Fruit fly (Drosophila melanogaster) whole organism: ENCODE data around the gene Ing3.

Experiments
- CG8478 ChIP-seq: fragments of >200 bp; optimal IDR thresholded peaks from 2 replicates; lab custom pipeline; 2018; ENCODE audit warnings: inconsistent platforms
- Dll ChIP-seq: fragments of >200 bp; optimal IDR thresholded peaks from 2 replicates; lab custom pipeline; 2017
- EcR ChIP-seq, 2 experiments: fragments of >200 bp; optimal IDR thresholded peaks; 2 replicates each; lab custom pipeline; 2017; ENCODE audit warnings: missing biosample characterization in 2 of 2, missing genetic modification characterization in 2 of 2, missing genetic modification reagents in 2 of 2
- pan ChIP-seq: fragments of >200 bp; optimal IDR thresholded peaks from 2 replicates; lab custom pipeline; 2017
- psq ChIP-seq: fragments of >200 bp; optimal IDR thresholded peaks from 2 replicates; lab custom pipeline; 2017
- usp ChIP-seq: fragments of >200 bp; optimal IDR thresholded peaks from 2 replicates; lab custom pipeline; 2017; ENCODE audit warnings: missing biosample characterization, missing genetic modification characterization, mixed read lengths

Ing3 gene

DNA sequence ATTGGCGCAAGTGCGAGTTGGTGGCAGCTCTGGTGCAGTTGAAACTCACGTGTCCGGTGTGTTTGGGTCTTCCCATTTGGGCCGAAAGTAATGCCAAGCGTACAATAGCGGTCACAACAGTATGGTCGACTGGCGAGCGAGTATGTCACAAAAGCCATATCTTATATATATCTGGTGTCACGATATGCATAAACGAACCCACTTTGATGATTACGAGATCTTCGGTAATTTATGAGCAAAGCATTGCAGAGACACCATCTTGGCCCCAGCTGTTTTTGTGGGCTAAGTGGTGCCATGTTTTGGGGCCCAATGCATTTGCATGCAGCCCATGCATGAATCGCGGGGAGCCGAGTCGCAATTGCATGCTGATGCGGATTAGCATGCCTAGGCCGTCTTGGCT lies 26.0 kb upstream of the Ing3 start:
- TF ChIP-seq EcR (GFP tag; optimal IDR thresholded peaks at IDR 0.05; lab: Kevin White, UChicago): no peak
- no peak for TF ChIP-seq Dll (lab: Kevin White, UChicago)
- TF ChIP-seq pan: no peak
- no peak for TF ChIP-seq psq
- no peak for TF ChIP-seq usp (GFP tag; lab: Kevin White, UChicago)
- no peak for TF ChIP-seq CG8478 (lab: Kevin White, UChicago)

- TF ChIP-seq Dll (lab: Kevin White, UChicago): no peak
- TF ChIP-seq EcR (GFP tag; optimal IDR thresholded peaks at IDR 0.05; lab: Kevin White, UChicago): peak in 1 of 2 experiments; percentile 77
Measured at dm6 chrX:18676756-18677155, 23.9 kb upstream of the Ing3 start.

DNA sequence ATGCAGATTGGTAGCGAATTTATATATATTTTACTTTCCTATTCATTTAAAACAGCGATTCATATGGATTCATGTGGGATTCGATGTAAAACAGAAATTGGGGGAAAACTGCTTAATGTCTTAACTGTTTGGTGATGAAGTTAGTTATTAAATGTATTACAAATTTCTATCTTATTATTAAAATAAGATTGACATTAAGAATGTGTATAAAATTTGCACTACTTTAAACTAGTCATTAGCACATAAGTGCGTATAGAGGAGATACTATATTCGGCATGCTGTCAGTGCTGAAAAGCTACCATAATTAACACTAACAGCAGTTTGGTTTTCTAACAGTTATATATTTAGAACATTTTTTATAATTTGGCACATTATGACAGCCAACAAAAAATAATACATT lies 22.8 kb upstream of the Ing3 start:
- no peak for TF ChIP-seq pan
- no peak for TF ChIP-seq usp (GFP tag; lab: Kevin White, UChicago)

dm6 chrX:18675272-18675671 lies 22.4 kb upstream of the Ing3 start:
- no peak for TF ChIP-seq pan
- peak; percentile 84 to 94 for TF ChIP-seq EcR (GFP tag; optimal IDR thresholded peaks at IDR 0.05; lab: Kevin White, UChicago)

dm6 chrX:18672900-18673529 lies 20.1 kb upstream of the Ing3 start:
- TF ChIP-seq Dll (lab: Kevin White, UChicago) (no peak), pan (no peak), CG8478 (lab: Kevin White, UChicago) (no peak), EcR (GFP tag; optimal IDR thresholded peaks at IDR 0.05; lab: Kevin White, UChicago) (no peak), usp (GFP tag; lab: Kevin White, UChicago) (no peak), psq (no peak)

DNA sequence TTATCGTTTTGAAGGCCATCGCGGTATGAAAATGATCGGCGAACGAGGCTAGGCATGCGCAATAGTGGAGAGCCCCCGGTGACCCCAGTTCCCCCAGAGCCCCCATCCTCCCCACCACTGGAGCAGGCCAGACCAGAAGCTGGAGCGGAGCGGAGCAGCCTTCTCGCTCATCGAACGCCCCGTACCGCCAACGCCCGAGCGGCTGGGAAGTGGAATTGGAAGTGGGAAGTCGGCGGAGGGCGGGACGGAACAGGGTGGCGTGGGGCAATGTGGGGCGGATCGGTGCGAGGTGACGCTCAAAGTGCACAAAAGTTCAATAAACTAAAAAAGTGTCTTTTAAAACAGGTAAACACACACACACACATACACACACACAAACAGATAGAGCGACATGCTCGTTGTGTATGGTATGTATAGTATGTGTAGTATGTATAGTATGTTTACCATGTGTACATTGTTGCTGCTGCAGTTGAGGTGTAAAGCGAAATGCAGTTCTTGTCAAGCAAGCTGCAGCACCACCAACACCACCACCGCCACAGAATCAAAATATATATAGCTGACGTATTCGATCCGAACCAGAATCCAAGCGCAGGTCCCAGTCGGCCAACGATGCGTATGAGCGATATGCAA lies 18.8 kb upstream of the Ing3 start:
- TF ChIP-seq Dll (lab: Kevin White, UChicago) (no peak), EcR (GFP tag; optimal IDR thresholded peaks at IDR 0.05; lab: Kevin White, UChicago) (peak in 1 of 2 experiments; percentile 24)

DNA sequence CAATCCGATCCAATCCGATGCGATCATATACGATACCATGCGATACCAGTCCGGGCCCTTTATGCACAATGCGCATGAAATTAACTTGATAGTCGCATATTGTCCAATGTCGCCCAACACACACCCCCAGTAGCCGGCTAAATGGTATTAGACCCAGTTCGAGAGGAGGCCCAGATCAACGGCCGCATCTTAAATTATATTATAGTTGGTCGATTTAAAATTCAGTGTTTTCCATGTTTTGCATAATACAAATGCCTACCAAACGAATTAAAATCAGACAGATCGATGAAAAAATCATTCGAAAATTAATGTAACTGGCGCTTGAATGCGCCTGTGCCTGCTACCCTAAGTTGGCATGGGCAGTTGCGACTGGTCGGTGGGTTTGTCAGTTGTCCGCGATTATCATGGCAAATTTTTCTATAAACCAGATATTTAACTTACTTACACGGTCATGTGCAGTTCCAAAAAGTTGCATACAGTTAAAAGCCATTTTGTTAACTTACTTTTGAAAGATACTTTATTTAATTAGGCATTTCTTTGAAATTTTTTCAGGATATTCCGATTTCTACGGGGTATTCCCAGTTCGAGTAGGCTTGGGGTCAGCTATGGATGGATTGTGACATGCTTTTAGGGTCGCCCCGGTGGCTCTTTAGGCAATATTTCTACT lies 17.1 kb upstream of the Ing3 start:
- TF ChIP-seq pan (no peak), psq (no peak), Dll (lab: Kevin White, UChicago) (no peak), EcR (GFP tag; optimal IDR thresholded peaks at IDR 0.05; lab: Kevin White, UChicago) (no peak), usp (GFP tag; lab: Kevin White, UChicago) (no peak), CG8478 (lab: Kevin White, UChicago) (no peak)

- TF ChIP-seq EcR (GFP tag; optimal IDR thresholded peaks at IDR 0.05; lab: Kevin White, UChicago): no peak
- TF ChIP-seq CG8478 (lab: Kevin White, UChicago): no peak
- no peak for TF ChIP-seq usp (GFP tag; lab: Kevin White, UChicago)
- TF ChIP-seq pan: no peak
- TF ChIP-seq psq: no peak
- no peak for TF ChIP-seq Dll (lab: Kevin White, UChicago)
Measured at dm6 chrX:18668293-18668692, 15.4 kb upstream of the Ing3 start.

dm6 chrX:18665715-18666267 lies 12.9 kb upstream of the Ing3 start:
- no peak for TF ChIP-seq usp (GFP tag; lab: Kevin White, UChicago)
- TF ChIP-seq pan: no peak
- no peak for TF ChIP-seq psq

DNA sequence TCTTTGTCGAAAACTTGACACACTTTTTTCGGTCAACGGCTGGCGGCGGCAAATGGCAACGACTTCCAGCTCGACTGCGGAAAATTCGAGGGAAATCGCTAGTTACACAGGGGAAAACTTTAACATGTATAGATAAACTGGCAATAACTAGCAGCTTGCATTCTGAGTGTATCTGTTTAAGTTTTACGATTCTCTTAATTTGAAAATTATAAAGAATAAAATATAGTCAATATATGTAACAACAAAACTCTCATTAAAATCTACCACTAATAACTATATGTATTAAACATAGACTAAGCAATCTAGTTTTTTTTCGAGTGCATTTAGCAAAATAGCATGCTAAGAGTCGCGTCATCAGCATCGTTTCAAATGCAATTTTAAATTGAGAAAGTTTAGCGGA lies 10.5 kb upstream of the Ing3 start:
- TF ChIP-seq pan (no peak), EcR (GFP tag; optimal IDR thresholded peaks at IDR 0.05; lab: Kevin White, UChicago) (no peak), usp (GFP tag; lab: Kevin White, UChicago) (no peak), Dll (lab: Kevin White, UChicago) (no peak), CG8478 (lab: Kevin White, UChicago) (no peak), psq (no peak)

dm6 chrX:18662053-18662452 lies 9.2 kb upstream of the Ing3 start, which contains the start of gene CG6696:
Gene CG6696, minus strand, starts transcription at chrX:18662153.
- TF ChIP-seq usp (GFP tag; lab: Kevin White, UChicago) (no peak), Dll (lab: Kevin White, UChicago) (no peak), EcR (GFP tag; optimal IDR thresholded peaks at IDR 0.05; lab: Kevin White, UChicago) (no peak), psq (no peak), pan (no peak), CG8478 (lab: Kevin White, UChicago) (no peak)

DNA sequence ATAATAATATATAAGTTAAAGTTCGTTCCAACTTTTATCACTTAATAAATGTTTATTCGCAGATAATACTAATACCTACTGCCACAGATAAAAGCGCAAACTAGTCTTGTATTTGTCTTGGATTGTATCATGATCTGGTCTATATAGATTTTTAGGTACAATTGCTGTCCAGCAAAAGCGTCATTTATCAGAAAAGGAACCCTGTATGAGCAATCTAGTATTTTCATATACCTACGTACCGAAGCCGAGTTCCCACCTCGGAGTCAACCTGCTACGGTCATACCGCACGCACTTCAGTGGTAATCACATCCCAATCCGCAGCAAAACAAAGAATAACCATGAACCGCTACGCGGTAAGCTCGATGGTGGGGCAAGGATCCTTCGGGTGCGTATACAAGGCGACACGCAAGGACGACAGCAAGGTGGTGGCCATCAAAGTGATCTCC lies 4.6 kb upstream of the Ing3 start, which contains the start of gene fu:
fu (plus strand) TSS at position 254 of the 446 bp plus-strand sequence.
- TF ChIP-seq pan: no peak
- no peak for TF ChIP-seq psq
- no peak for TF ChIP-seq usp (GFP tag; lab: Kevin White, UChicago)
- TF ChIP-seq CG8478 (lab: Kevin White, UChicago): no peak
- no peak for TF ChIP-seq EcR (GFP tag; optimal IDR thresholded peaks at IDR 0.05; lab: Kevin White, UChicago)
- no peak for TF ChIP-seq Dll (lab: Kevin White, UChicago)
